Worm (Caenorhabditis elegans) whole organism, L2 larva: Measurements from ENCODE around the gene syp-2.

Experiments
- C34F6.9 ChIP-seq: fragments of 150-350 bp; optimal IDR thresholded peaks from 2 replicates; lab custom pipeline; 2014; ENCODE audit warnings: missing biosample characterization, missing genetic modification characterization
- Y55F3AM.14 ChIP-seq: fragments of 200-800 bp; sonication (Bioruptor generic); optimal IDR thresholded peaks from 2 replicates; lab custom pipeline; 2018; ENCODE audit warnings: mild to moderate bottlenecking, missing genetic modification characterization, missing compliant biosample characterization
- alr-1 ChIP-seq: fragments of 150-350 bp; optimal IDR thresholded peaks from 2 replicates; lab custom pipeline; 2014; ENCODE audit warnings: missing biosample characterization, missing genetic modification characterization
- aly-2 ChIP-seq: fragments of 150-350 bp; optimal IDR thresholded peaks from 2 replicates; lab custom pipeline; 2014; ENCODE audit warnings: missing biosample characterization, missing genetic modification characterization
- ama-1 ChIP-seq: fragments of 150-350 bp; optimal IDR thresholded peaks from 2 replicates; lab custom pipeline; 2018; ENCODE audit warnings: inconsistent platforms
- blmp-1 ChIP-seq: sonication (generic microtip); optimal IDR thresholded peaks from 2 replicates; lab custom pipeline; 2017; ENCODE audit warnings: missing genetic modification characterization, mild to moderate bottlenecking, missing compliant biosample characterization, antibody characterized with exemption, moderate library complexity; ENCODE audit not compliant: insufficient read depth
- ceh-16 ChIP-seq: fragments of 150-350 bp; optimal IDR thresholded peaks from 2 replicates; lab custom pipeline; 2014; ENCODE audit warnings: missing biosample characterization, missing genetic modification characterization
- ceh-82 ChIP-seq: fragments of 150-350 bp; optimal IDR thresholded peaks from 2 replicates; lab custom pipeline; 2014; ENCODE audit warnings: missing biosample characterization, missing genetic modification characterization
- crh-2 ChIP-seq: sonication (generic microtip); optimal IDR thresholded peaks from 2 replicates; lab custom pipeline; 2017; ENCODE audit warnings: missing biosample characterization, missing genetic modification characterization
- elt-1 ChIP-seq: fragments of 150-350 bp; optimal IDR thresholded peaks from 2 replicates; lab custom pipeline; 2014; ENCODE audit warnings: missing biosample characterization, missing genetic modification characterization
- fos-1 ChIP-seq: fragments of 150-350 bp; optimal IDR thresholded peaks from 2 replicates; lab custom pipeline; 2014; ENCODE audit warnings: missing biosample characterization, missing genetic modification characterization
- gmeb-1 ChIP-seq: fragments of 150-350 bp; optimal IDR thresholded peaks from 2 replicates; lab custom pipeline; 2014; ENCODE audit warnings: missing biosample characterization, missing genetic modification characterization
- lin-11 ChIP-seq: fragments of 150-350 bp; sonication (generic microtip); optimal IDR thresholded peaks from 2 replicates; lab custom pipeline; 2014; ENCODE audit warnings: missing biosample characterization, missing genetic modification characterization, inconsistent platforms, mixed read lengths
- lin-13 ChIP-seq: fragments of 150-350 bp; optimal IDR thresholded peaks from 2 replicates; lab custom pipeline; 2014; ENCODE audit warnings: missing biosample characterization, missing genetic modification reagents, missing genetic modification characterization
- lin-39 ChIP-seq: fragments of 150-350 bp; optimal IDR thresholded peaks from 2 replicates; lab custom pipeline; 2014; ENCODE audit warnings: missing biosample characterization, missing genetic modification reagents, missing genetic modification characterization
- lsy-2 ChIP-seq, 2 experiments: fragments of 150-350 bp in 1 of 2; sonication (generic microtip) in 1 of 2; optimal IDR thresholded peaks; 2 replicates each; lab custom pipeline; 2014 to 2017; ENCODE audit warnings: missing biosample characterization in 2 of 2, missing genetic modification characterization in 2 of 2
- mab-5 ChIP-seq: fragments of 150-350 bp; optimal IDR thresholded peaks from 2 replicates; lab custom pipeline; 2014; ENCODE audit warnings: missing biosample characterization, missing genetic modification characterization
- mdl-1 ChIP-seq, 2 experiments: fragments of 150-350 bp in 1 of 2; sonication (generic microtip) in 1 of 2; optimal IDR thresholded peaks; 2 replicates each; lab custom pipeline; 2017; ENCODE audit warnings: missing biosample characterization in 2 of 2, missing genetic modification characterization in 2 of 2
- nhr-10 ChIP-seq: sonication (generic microtip); optimal IDR thresholded peaks from 2 replicates; lab custom pipeline; 2017; ENCODE audit warnings: missing biosample characterization, missing genetic modification characterization
- nhr-12 ChIP-seq: fragments of 150-350 bp; optimal IDR thresholded peaks from 2 replicates; lab custom pipeline; 2014; ENCODE audit warnings: missing biosample characterization, missing genetic modification characterization
- nhr-129 ChIP-seq: fragments of 150-350 bp; optimal IDR thresholded peaks from 2 replicates; lab custom pipeline; 2014; ENCODE audit warnings: missing biosample characterization, missing genetic modification characterization
- nhr-21 ChIP-seq: fragments of 150-350 bp; optimal IDR thresholded peaks from 2 replicates; lab custom pipeline; 2014; ENCODE audit warnings: missing biosample characterization, missing genetic modification characterization
- nhr-23 ChIP-seq: fragments of 150-350 bp; optimal IDR thresholded peaks from 2 replicates; lab custom pipeline; 2014; ENCODE audit warnings: missing biosample characterization, missing genetic modification reagents, missing genetic modification characterization
- nhr-25 ChIP-seq: fragments of 150-350 bp; sonication (generic microtip); optimal IDR thresholded peaks from 3 replicates; lab custom pipeline; 2014; ENCODE audit warnings: missing biosample characterization, missing genetic modification characterization
- sem-4 ChIP-seq: fragments of 150-350 bp; optimal IDR thresholded peaks from 2 replicates; lab custom pipeline; 2014; ENCODE audit warnings: missing biosample characterization, missing genetic modification reagents, missing genetic modification characterization
- skn-1 ChIP-seq: sonication (generic microtip); optimal IDR thresholded peaks from 2 replicates; lab custom pipeline; 2017; ENCODE audit warnings: missing biosample characterization, missing genetic modification characterization
- sma-3 ChIP-seq: sonication (generic microtip); optimal IDR thresholded peaks from 2 replicates; lab custom pipeline; 2016; ENCODE audit warnings: missing genetic modification reagents, missing genetic modification characterization, missing compliant biosample characterization
- sma-9 ChIP-seq, 2 experiments: fragments of 150-350 bp in 1 of 2; sonication (generic microtip) in 1 of 2; optimal IDR thresholded peaks; 2 replicates each; lab custom pipeline; 2014 to 2016; ENCODE audit warnings: missing genetic modification characterization in 2 of 2, mild to moderate bottlenecking in 1 of 2, missing biosample characterization in 1 of 2, missing compliant biosample characterization in 1 of 2, missing genetic modification reagents in 1 of 2, moderate library complexity in 1 of 2
- snpc-4 ChIP-seq: fragments of 150-350 bp; optimal IDR thresholded peaks from 2 replicates; lab custom pipeline; 2014; ENCODE audit warnings: missing biosample characterization, missing genetic modification characterization
- unc-39 ChIP-seq: fragments of 150-350 bp; optimal IDR thresholded peaks from 2 replicates; lab custom pipeline; 2014; ENCODE audit warnings: missing biosample characterization, missing genetic modification characterization
- unc-55 ChIP-seq: fragments of 150-350 bp; sonication (generic microtip); optimal IDR thresholded peaks from 3 replicates; lab custom pipeline; 2014; ENCODE audit warnings: missing biosample characterization, missing genetic modification reagents, missing genetic modification characterization
- unc-62 ChIP-seq: fragments of 150-350 bp; optimal IDR thresholded peaks from 2 replicates; lab custom pipeline; 2014; ENCODE audit warnings: missing biosample characterization, missing genetic modification reagents, missing genetic modification characterization
- zag-1 ChIP-seq: fragments of 150-350 bp; optimal IDR thresholded peaks from 2 replicates; lab custom pipeline; 2014; ENCODE audit warnings: missing biosample characterization, missing genetic modification characterization
- ztf-1 ChIP-seq: fragments of 200-800 bp; sonication (Bioruptor generic); conservative IDR thresholded peaks from 2 replicates; pipeline ENCODE4 v1.3.6; 2022; ENCODE audit warnings: missing genetic modification characterization, missing compliant biosample characterization
- ztf-4 ChIP-seq: fragments of 150-350 bp; optimal IDR thresholded peaks from 2 replicates; lab custom pipeline; 2014; ENCODE audit warnings: missing biosample characterization, missing genetic modification characterization

syp-2 gene

ce11 chrV:5580517-5580916 is 44.2 kb downstream of the syp-2 start (continued):
- TF ChIP-seq C34F6.9 (tag; lab: Kevin White, UChicago) (peak; percentile 87), alr-1 (tag; lab: Kevin White, UChicago) (no peak), nhr-10 (tag; lab: Kevin White, UChicago) (no peak)
- TF ChIP-seq, all 48 proteins: peak for 14

ce11 chrV:5581312-5581711 is 45.0 kb downstream of the syp-2 start, which contains the start of gene klc-2:
klc-2 (minus strand) TSS chrV:5581412.
- no peak for TF ChIP-seq ama-1 (lab: Kevin White, UChicago)
- TF ChIP-seq aly-2 (tag; lab: Kevin White, UChicago): no peak
- no peak for TF ChIP-seq nhr-25 (tag; lab: Kevin White, UChicago)
- no peak for TF ChIP-seq lsy-2 (tag; optimal IDR thresholded peaks at IDR 0.05; lab: Kevin White, UChicago)
- TF ChIP-seq sma-9 (GFP tag; optimal IDR thresholded peaks at IDR 0.05; lab: Kevin White, UChicago): no peak
- TF ChIP-seq sma-9 (tag; optimal IDR thresholded peaks at IDR 0.05; lab: Kevin White, UChicago): no peak
- TF ChIP-seq fos-1 (tag; lab: Kevin White, UChicago): no peak
- no peak for TF ChIP-seq unc-55
- no peak for TF ChIP-seq nhr-12 (tag; lab: Kevin White, UChicago)
- TF ChIP-seq lin-11 (tag; lab: Kevin White, UChicago): no peak
- TF ChIP-seq unc-39 (tag; lab: Kevin White, UChicago): no peak
- TF ChIP-seq mdl-1 (tag; optimal IDR thresholded peaks at IDR 0.05; lab: Kevin White, UChicago): no peak
- no peak for TF ChIP-seq lin-13 (GFP tag; lab: Kevin White, UChicago)
- no peak for TF ChIP-seq sem-4 (tag; lab: Kevin White, UChicago)
- no peak for TF ChIP-seq gmeb-1 (tag; lab: Kevin White, UChicago)
- TF ChIP-seq elt-1: no peak
- no peak for TF ChIP-seq mab-5 (tag; lab: Kevin White, UChicago)
- TF ChIP-seq nhr-23 (tag; lab: Kevin White, UChicago): no peak
- no peak for TF ChIP-seq crh-2 (tag; lab: Kevin White, UChicago)
- no peak for TF ChIP-seq ceh-16 (tag; lab: Kevin White, UChicago)

- TF ChIP-seq ceh-16 (tag; lab: Kevin White, UChicago) (no peak), lsy-2 (tag; optimal IDR thresholded peaks at IDR 0.05; lab: Kevin White, UChicago) (no peak), sma-3 (no peak), sem-4 (tag; lab: Kevin White, UChicago) (no peak), unc-62 (GFP tag; lab: Kevin White, UChicago) (no peak), lin-11 (tag; lab: Kevin White, UChicago) (no peak), zag-1 (tag; lab: Kevin White, UChicago) (no peak), Y55F3AM.14 (no peak)
Observed at ce11 chrV:5582308-5582707, 46.0 kb downstream of the syp-2 start.

ce11 chrV:5582860-5583259 is 46.6 kb downstream of the syp-2 start:
- peak; percentile 5 for TF ChIP-seq ztf-4 (tag; lab: Kevin White, UChicago)
- peak; percentile 55 for TF ChIP-seq mab-5 (tag; lab: Kevin White, UChicago)
- no peak for TF ChIP-seq C34F6.9 (tag; lab: Kevin White, UChicago)
- TF ChIP-seq sem-4 (tag; lab: Kevin White, UChicago): no peak
- peak; percentile 24 for TF ChIP-seq lin-13 (GFP tag; lab: Kevin White, UChicago)
- no peak for TF ChIP-seq aly-2 (tag; lab: Kevin White, UChicago)
- no peak for TF ChIP-seq lin-39 (tag; lab: Kevin White, UChicago)
- TF ChIP-seq zag-1 (tag; lab: Kevin White, UChicago): peak; percentile 57
- TF ChIP-seq ztf-1 (GFP tag; lab: Robert Waterston, UW): no peak
- no peak for TF ChIP-seq blmp-1
- TF ChIP-seq unc-55: peak; percentile 16
- no peak for TF ChIP-seq sma-9 (GFP tag; optimal IDR thresholded peaks at IDR 0.05; lab: Kevin White, UChicago)
- TF ChIP-seq sma-9 (tag; optimal IDR thresholded peaks at IDR 0.05; lab: Kevin White, UChicago): no peak
- TF ChIP-seq lsy-2 (tag; optimal IDR thresholded peaks at IDR 0.05; lab: Kevin White, UChicago): peak in 1 of 2 experiments; percentile 9
- TF ChIP-seq ama-1 (lab: Kevin White, UChicago): peak; percentile 66

ce11 chrV:5584293-5584776 is 48.0 kb downstream of the syp-2 start, which contains the start of gene pas-6:
pas-6 (minus strand) TSS chrV:5584343.
- no peak for TF ChIP-seq unc-62 (GFP tag; lab: Kevin White, UChicago)
- no peak for TF ChIP-seq ceh-82 (tag; lab: Kevin White, UChicago)
- peak; percentile 62 for TF ChIP-seq nhr-129 (tag; lab: Kevin White, UChicago)
- TF ChIP-seq skn-1 (tag; lab: Kevin White, UChicago): peak; percentile 64
- no peak for TF ChIP-seq ceh-16 (tag; lab: Kevin White, UChicago)
- TF ChIP-seq Y55F3AM.14: no peak
- no peak for TF ChIP-seq nhr-21 (tag; lab: Kevin White, UChicago)
- no peak for TF ChIP-seq snpc-4 (tag; lab: Kevin White, UChicago)
- peak; percentile 62 for TF ChIP-seq unc-55
- TF ChIP-seq blmp-1: no peak
- no peak for TF ChIP-seq ztf-1 (GFP tag; lab: Robert Waterston, UW)
- TF ChIP-seq elt-1: no peak
- TF ChIP-seq C34F6.9 (tag; lab: Kevin White, UChicago): peak; percentile 49
- TF ChIP-seq lsy-2 (tag; optimal IDR thresholded peaks at IDR 0.05; lab: Kevin White, UChicago): peak; percentile 88 to 98
- peak; percentile 1 for TF ChIP-seq crh-2 (tag; lab: Kevin White, UChicago)
- no peak for TF ChIP-seq ztf-4 (tag; lab: Kevin White, UChicago)
- TF ChIP-seq gmeb-1 (tag; lab: Kevin White, UChicago): peak; percentile 2
- no peak for TF ChIP-seq ama-1 (lab: Kevin White, UChicago)
- TF ChIP-seq, all 48 proteins: peak for 7
